Worm (Caenorhabditis elegans) whole organism, L4 larva: ENCODE measurements around the gene ubc-13.
A peak's percentile ranks its signal among the peaks of the same experiment; 100 is the strongest.
"Not testable (repeated sequence)": the region's sequence is repeated elsewhere in the genome, so short reads cannot be mapped to it uniquely, and the experiment has no call there.

Experiments
- ZK546.5 ChIP-seq, 2 experiments: sonication (generic microtip); optimal IDR thresholded peaks; 2 replicates each; lab custom pipeline; 2017; ENCODE audit warnings: missing biosample characterization in 2 of 2, missing genetic modification characterization in 2 of 2
- ceh-82 ChIP-seq: sonication (generic microtip); optimal IDR thresholded peaks from 2 replicates; lab custom pipeline; 2017; ENCODE audit warnings: missing biosample characterization, missing genetic modification characterization
- daf-16 ChIP-seq, 3 experiments: sonication (generic microtip); optimal IDR thresholded peaks; 2 replicates each; lab custom pipeline; 2016 to 2017; ENCODE audit warnings: missing genetic modification characterization in 3 of 3, missing genetic modification reagents in 3 of 3, mild to moderate bottlenecking in 2 of 3, missing compliant biosample characterization in 2 of 3, missing biosample characterization in 1 of 3, moderate library complexity in 1 of 3
- lin-1 ChIP-seq: fragments of 200-800 bp; sonication (Bioruptor generic); IDR thresholded peaks from 2 replicates; pipeline ENCODE4 v1.3.6; 2022; ENCODE audit warnings: missing genetic modification reagents, missing genetic modification characterization, missing compliant biosample characterization
- nhr-25 ChIP-seq: sonication (generic microtip); optimal IDR thresholded peaks from 2 replicates; lab custom pipeline; 2017; ENCODE audit warnings: missing genetic modification characterization, mild to moderate bottlenecking, missing compliant biosample characterization, antibody characterized with exemption, moderate library complexity, borderline replicate concordance; ENCODE audit not compliant: insufficient read depth
- nhr-28 ChIP-seq: fragments of 150-350 bp; optimal IDR thresholded peaks from 2 replicates; lab custom pipeline; 2014; ENCODE audit warnings: missing biosample characterization, missing genetic modification characterization
- pha-4 ChIP-seq, 2 experiments: fragments of 150-350 bp in 1 of 2; fragments of 200-800 bp in 1 of 2; sonication (Bioruptor generic) in 1 of 2; IDR thresholded peaks in 1 of 2; optimal IDR thresholded peaks in 1 of 2; 2 replicates each; pipeline versions ENCODE4 v1.3.6 to Lab custom; 2014 to 2022; ENCODE audit warnings: missing genetic modification characterization in 2 of 2, missing genetic modification reagents in 2 of 2, missing biosample characterization in 1 of 2, missing compliant biosample characterization in 1 of 2
- pqm-1 ChIP-seq: sonication (generic microtip); optimal IDR thresholded peaks from 2 replicates; lab custom pipeline; 2017; ENCODE audit warnings: missing biosample characterization, missing genetic modification characterization
- zip-11 ChIP-seq: fragments of 200-800 bp; sonication (Bioruptor generic); IDR thresholded peaks from 2 replicates; pipeline ENCODE4 v1.3.6; 2022; ENCODE audit warnings: missing genetic modification characterization, missing compliant biosample characterization
- ztf-11 ChIP-seq: fragments of 150-350 bp; optimal IDR thresholded peaks from 2 replicates; lab custom pipeline; 2014; ENCODE audit warnings: missing biosample characterization, missing genetic modification characterization

DNA sequence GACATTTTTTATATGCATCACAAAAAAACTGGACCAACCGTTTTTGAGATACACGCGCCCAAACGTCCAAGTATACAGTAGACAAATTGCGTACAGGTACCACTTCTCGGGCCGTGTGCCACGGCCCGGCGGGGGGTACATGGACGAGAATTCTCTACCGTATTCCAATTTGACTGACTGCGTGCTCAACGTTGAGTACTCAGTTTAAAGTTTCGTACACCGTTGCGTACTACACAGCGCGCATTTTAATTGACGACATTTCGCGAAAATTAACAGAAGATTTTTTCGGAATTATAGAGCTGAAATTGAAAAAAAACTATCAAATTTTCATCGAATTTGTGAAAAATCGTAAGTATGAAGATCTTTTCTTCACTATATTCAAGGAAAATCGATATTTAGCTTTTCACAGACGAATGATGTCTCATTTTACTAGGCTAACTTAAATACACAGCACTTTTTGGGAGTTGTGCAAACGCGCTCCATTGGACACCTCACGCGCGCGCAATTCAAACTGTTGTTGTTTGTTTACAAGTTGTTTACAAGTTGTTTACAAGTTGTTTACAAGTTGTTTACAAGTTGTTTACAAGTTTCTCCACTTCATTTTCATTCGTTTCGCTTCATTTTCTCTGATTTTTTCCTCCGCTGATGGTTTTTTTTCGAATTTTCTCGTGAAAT lies 29.4 kb downstream of the ubc-13 start:
- not testable (repeated sequence) for TF ChIP-seq zip-11 (GFP tag; lab: Robert Waterston, UW); ZK546.5 (tag; optimal IDR thresholded peaks at IDR 0.05; lab: Kevin White, UChicago); daf-16 (GFP tag; optimal IDR thresholded peaks at IDR 0.05; lab: Kevin White, UChicago); nhr-25 (tag; lab: Kevin White, UChicago); nhr-28 (tag; lab: Kevin White, UChicago); ztf-11; pqm-1 (tag; lab: Kevin White, UChicago); lin-1; pha-4 (tag; optimal IDR thresholded peaks at IDR 0.05; lab: Kevin White, UChicago); ceh-82 (tag; lab: Kevin White, UChicago)
- TF ChIP-seq daf-16 (tag; optimal IDR thresholded peaks at IDR 0.05; lab: Kevin White, UChicago) (peak; percentile 26), pha-4 (GFP tag; IDR thresholded peaks at IDR 0.05; lab: Robert Waterston, UW) (peak; percentile 54; the same call in 1 of the 2 replicates)
